Worm (Caenorhabditis elegans): ENCODE results near the gene K06A4.10.

K06A4.10 gene

DNA sequence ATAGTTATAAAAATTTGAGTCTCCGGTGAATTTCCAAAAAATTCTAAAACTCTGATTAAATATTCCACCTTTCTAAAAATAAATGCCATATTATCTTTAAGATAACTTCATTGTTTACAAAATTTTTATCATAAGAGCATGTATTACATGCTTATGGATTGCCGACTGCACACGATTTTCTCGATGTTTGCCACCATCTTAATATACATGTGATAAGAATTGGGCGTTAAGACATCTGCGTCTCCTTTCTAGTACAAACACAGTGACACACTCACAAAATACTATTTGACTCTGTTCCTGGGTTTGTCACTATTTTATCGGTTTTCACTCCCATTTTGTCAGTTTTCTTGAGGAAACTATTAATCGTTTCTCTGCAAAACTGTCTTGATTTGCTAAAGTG is 46.5 kb downstream of the K06A4.10 start:
- TF ChIP-seq lin-14 (GFP tag; optimal IDR thresholded peaks at IDR 0.05) (no peak), unc-130 (tag; optimal IDR thresholded peaks at IDR 0.05) (no peak), hlh-17 (GFP tag; optimal IDR thresholded peaks at IDR 0.05; ENCODE audit: borderline replicate concordance) (no peak), elt-3 (tag; optimal IDR thresholded peaks at IDR 0.05) (no peak), blmp-1 (tag; optimal IDR thresholded peaks at IDR 0.05) (no peak), mdl-1 (tag; optimal IDR thresholded peaks at IDR 0.05) (peak in 1 of 2 experiments; percentile 13), irx-1 (tag; optimal IDR thresholded peaks at IDR 0.05) (no peak), nhr-20 (tag; optimal IDR thresholded peaks at IDR 0.05) (peak; percentile 4), vab-15 (tag; optimal IDR thresholded peaks at IDR 0.05) (no peak), nhr-85 (tag) (no peak), dsc-1 (tag; optimal IDR thresholded peaks at IDR 0.05) (no peak), unc-62 (GFP tag; optimal IDR thresholded peaks at IDR 0.05) (no peak), swsn-7 (tag; optimal IDR thresholded peaks at IDR 0.05) (no peak), ceh-88 (GFP tag; IDR thresholded peaks at IDR 0.05) (no peak), nhr-76 (tag; optimal IDR thresholded peaks at IDR 0.05) (no peak), elt-2 (tag; optimal IDR thresholded peaks at IDR 0.05) (peak; percentile 94), unc-30 (tag; optimal IDR thresholded peaks at IDR 0.05) (no peak), nhr-71 (tag; optimal IDR thresholded peaks at IDR 0.05) (peak; percentile 20), fos-1 (tag; optimal IDR thresholded peaks at IDR 0.05) (no peak), lin-35 (GFP tag; optimal IDR thresholded peaks at IDR 0.05) (peak in 1 of 2 experiments; percentile 63), nhr-90 (tag; optimal IDR thresholded peaks at IDR 0.05; ENCODE audit: poor library complexity) (peak; percentile 22)

DNA sequence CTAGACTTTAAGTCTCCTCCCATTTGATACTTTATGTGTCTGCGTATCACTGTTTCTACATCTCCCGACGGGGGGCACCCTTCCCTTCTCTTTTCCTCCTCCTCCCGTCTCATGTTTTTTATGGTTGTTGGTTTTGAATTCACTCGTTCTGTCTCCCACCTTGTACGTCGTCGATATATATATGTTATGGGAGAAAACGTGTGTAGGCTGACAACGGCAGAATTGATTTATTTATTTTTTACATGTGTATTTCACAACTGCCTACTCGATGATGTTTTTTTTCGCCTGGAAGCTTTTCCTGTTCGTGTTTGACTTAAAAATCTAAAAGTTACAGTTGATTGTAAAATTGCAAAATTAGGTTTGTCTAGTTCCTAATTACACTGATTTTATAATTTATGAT is 47.1 kb downstream of the K06A4.10 start:
- TF ChIP-seq zag-1 (tag; optimal IDR thresholded peaks at IDR 0.05) (no peak), Y116A8C.19 (tag; optimal IDR thresholded peaks at IDR 0.05; ENCODE audit: borderline replicate concordance) (no peak), jun-1 (tag; optimal IDR thresholded peaks at IDR 0.05) (no peak), blmp-1 (tag; optimal IDR thresholded peaks at IDR 0.05) (peak; percentile 66), nhr-71 (tag; optimal IDR thresholded peaks at IDR 0.05) (no peak), xbp-1 (tag; optimal IDR thresholded peaks at IDR 0.05) (no peak), pqm-1 (tag; optimal IDR thresholded peaks at IDR 0.05) (no peak), lin-14 (GFP tag; optimal IDR thresholded peaks at IDR 0.05) (peak; percentile 36), lin-35 (GFP tag; optimal IDR thresholded peaks at IDR 0.05) (peak in 1 of 2 experiments; percentile 6), nhr-19 (GFP tag; conservative IDR thresholded peaks at IDR 0.05) (no peak), lin-13 (GFP tag; optimal IDR thresholded peaks at IDR 0.05) (no peak), efl-1 (optimal IDR thresholded peaks at IDR 0.05) (no peak), efl-1 (GFP tag; optimal IDR thresholded peaks at IDR 0.05 in 1 of 2) (peak in 1 of 2 experiments; percentile 91), dsc-1 (tag; optimal IDR thresholded peaks at IDR 0.05) (no peak), snu-23 (GFP tag; optimal IDR thresholded peaks at IDR 0.05) (peak; percentile 19), nhr-11 (tag; optimal IDR thresholded peaks at IDR 0.05) (no peak), elt-3 (tag; optimal IDR thresholded peaks at IDR 0.05) (peak in 1 of 6 experiments; percentile 29), nhr-237 (tag; optimal IDR thresholded peaks at IDR 0.05) (no peak), elt-2 (tag; optimal IDR thresholded peaks at IDR 0.05) (no peak)

DNA sequence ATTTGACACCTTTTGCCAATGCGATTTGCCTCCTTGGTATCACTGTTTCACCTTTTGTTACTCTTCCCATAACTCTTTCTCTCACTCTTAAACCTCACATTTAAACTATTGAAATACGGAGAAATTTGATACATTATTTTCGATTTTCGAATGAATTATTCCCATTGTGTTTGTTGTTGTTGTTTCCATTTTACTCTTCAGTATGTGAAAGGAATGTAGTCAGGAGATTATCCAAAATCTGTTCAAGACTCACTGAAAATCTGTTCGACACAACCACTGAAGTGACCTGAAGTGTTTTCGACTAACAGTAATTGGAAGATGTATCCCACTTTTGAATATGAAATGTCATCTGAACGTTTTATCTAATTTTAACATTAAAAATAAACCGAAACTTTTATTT is 48.6 kb downstream of the K06A4.10 start:
- TF ChIP-seq pag-3 (tag; optimal IDR thresholded peaks at IDR 0.05; ENCODE audit: borderline replicate concordance, insufficient read depth) = no peak
- no peak for TF ChIP-seq aha-1 (tag; optimal IDR thresholded peaks at IDR 0.05)
- TF ChIP-seq xbp-1 (tag; optimal IDR thresholded peaks at IDR 0.05) = no peak

DNA sequence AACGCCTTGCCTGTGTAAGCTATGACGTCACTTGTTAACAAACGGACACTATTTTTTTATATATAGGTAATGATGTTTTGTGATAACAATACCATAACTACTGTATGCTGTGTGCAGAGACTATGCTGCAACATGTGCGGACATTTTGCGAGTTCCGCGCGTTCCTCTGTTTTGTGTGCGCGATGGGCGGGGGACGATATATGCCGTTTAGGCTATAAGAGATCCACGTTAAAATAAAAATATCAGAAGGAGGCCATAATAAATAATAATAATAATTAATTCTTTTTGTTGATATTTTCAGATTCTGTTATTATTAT is 49.6 kb downstream of the K06A4.10 start:
- TF ChIP-seq snpc-4 (tag; optimal IDR thresholded peaks at IDR 0.05) (peak; percentile 21), skn-1 (tag; optimal IDR thresholded peaks at IDR 0.05) (no peak), hlh-17 (GFP tag; optimal IDR thresholded peaks at IDR 0.05; ENCODE audit: borderline replicate concordance) (no peak), pax-3 (tag; optimal IDR thresholded peaks at IDR 0.05) (no peak)

All from whole organism, L1 larva.